Fruit fly (Drosophila melanogaster) whole organism, embryonic: ENCODE results near the gene CG6470.

Experiments
- Abd-B ChIP-seq: fragments of 200-800 bp; sonication (Bioruptor generic); optimal IDR thresholded peaks from 2 replicates; lab custom pipeline; 2018; ENCODE audit warnings: missing biosample characterization, mild to moderate bottlenecking, missing genetic modification characterization, moderate library complexity
- Adf1 ChIP-seq: fragments of 200-800 bp; sonication (Bioruptor generic); IDR thresholded peaks from 2 replicates; pipeline ENCODE4 v1.3.6; 2022; ENCODE audit warnings: missing biosample characterization, missing genetic modification characterization
- Bteb2 ChIP-seq: fragments of 200-800 bp; sonication (Bioruptor generic); optimal IDR thresholded peaks from 2 replicates; lab custom pipeline; 2016; ENCODE audit warnings: missing biosample characterization, missing genetic modification characterization
- CG10321 ChIP-seq: fragments of 200-800 bp; sonication (Bioruptor generic); IDR thresholded peaks from 2 replicates; pipeline ENCODE4 v1.3.6; 2022; ENCODE audit warnings: missing biosample characterization, missing genetic modification characterization
- CG10366 ChIP-seq: fragments of 200-800 bp; sonication (Bioruptor generic); IDR thresholded peaks from 2 replicates; pipeline ENCODE4 v1.3.6; 2022; ENCODE audit warnings: missing biosample characterization, missing genetic modification characterization
- CG11695 ChIP-seq: fragments of 200-800 bp; sonication (Bioruptor generic); IDR thresholded peaks from 3 replicates; pipeline ENCODE4 v1.3.6; 2022; ENCODE audit warnings: missing biosample characterization, missing genetic modification characterization
- CG1233 ChIP-seq: fragments of 200-800 bp; sonication (Bioruptor generic); optimal IDR thresholded peaks from 4 replicates; lab custom pipeline; 2018; ENCODE audit warnings: missing biosample characterization, mild to moderate bottlenecking, missing genetic modification characterization
- CG12659 ChIP-seq: fragments of 200-800 bp; sonication (Bioruptor generic); optimal IDR thresholded peaks from 3 replicates; lab custom pipeline; 2017; ENCODE audit warnings: mild to moderate bottlenecking, missing biosample characterization, missing genetic modification reagents, missing genetic modification characterization
- CG14014 ChIP-seq: fragments of 200-800 bp; sonication (Bioruptor generic); IDR thresholded peaks from 2 replicates; pipeline ENCODE4 v1.3.6; 2022; ENCODE audit warnings: missing biosample characterization, missing genetic modification characterization
- CG14050 ChIP-seq: fragments of 200-800 bp; sonication (Bioruptor generic); IDR thresholded peaks from 3 replicates; pipeline ENCODE4 v1.3.6; 2022; ENCODE audit warnings: missing biosample characterization, missing genetic modification characterization
- CG17186 ChIP-seq: fragments of 200-800 bp; sonication (Bioruptor generic); optimal IDR thresholded peaks from 3 replicates; lab custom pipeline; 2017; ENCODE audit warnings: missing biosample characterization, missing genetic modification reagents, missing genetic modification characterization
- CG18619 ChIP-seq: fragments of 200-800 bp; sonication (Bioruptor generic); optimal IDR thresholded peaks from 3 replicates; lab custom pipeline; 2017; ENCODE audit warnings: missing biosample characterization, mild to moderate bottlenecking, missing genetic modification characterization
- CG18764 ChIP-seq: fragments of 200-800 bp; sonication (Bioruptor generic); optimal IDR thresholded peaks from 3 replicates; lab custom pipeline; 2016; ENCODE audit warnings: missing biosample characterization, missing genetic modification characterization
- CG30020 ChIP-seq: fragments of 200-800 bp; optimal IDR thresholded peaks from 2 replicates; lab custom pipeline; 2019; ENCODE audit warnings: missing biosample characterization, mild to moderate bottlenecking, missing genetic modification characterization, moderate library complexity
- CG31365 ChIP-seq: fragments of 200-800 bp; sonication (Bioruptor generic); optimal IDR thresholded peaks from 2 replicates; lab custom pipeline; 2018; ENCODE audit warnings: missing biosample characterization, mild to moderate bottlenecking, missing genetic modification characterization
- CG4854 ChIP-seq: fragments of 200-800 bp; sonication (Bioruptor generic); optimal IDR thresholded peaks from 2 replicates; lab custom pipeline; 2016; ENCODE audit warnings: missing biosample characterization, missing genetic modification characterization, inconsistent platforms
- CG5180 ChIP-seq: fragments of 200-800 bp; sonication (Bioruptor generic); optimal IDR thresholded peaks from 3 replicates; lab custom pipeline; 2017; ENCODE audit warnings: missing biosample characterization, missing genetic modification characterization, mild to moderate bottlenecking, moderate library complexity, missing genetic modification reagents
- CG6254 ChIP-seq: fragments of 200-800 bp; sonication (Bioruptor generic); optimal IDR thresholded peaks from 3 replicates; lab custom pipeline; 2017; ENCODE audit warnings: mild to moderate bottlenecking, missing biosample characterization, missing genetic modification reagents, missing genetic modification characterization
- CG7271 ChIP-seq: fragments of 200-800 bp; sonication (Bioruptor generic); optimal IDR thresholded peaks from 2 replicates; lab custom pipeline; 2018; ENCODE audit warnings: missing biosample characterization, mild to moderate bottlenecking, missing genetic modification characterization, moderate library complexity
- CG7556 ChIP-seq: fragments of 200-800 bp; sonication (Bioruptor generic); optimal IDR thresholded peaks from 2 replicates; lab custom pipeline; 2017; ENCODE audit warnings: missing biosample characterization, mild to moderate bottlenecking, missing genetic modification characterization
- CG8290 ChIP-seq, 3 experiments: fragments of 200-800 bp; sonication (Bioruptor generic); optimal IDR thresholded peaks; 2 replicates each; lab custom pipeline; 2016 to 2019; ENCODE audit warnings: missing biosample characterization in 3 of 3, missing genetic modification characterization in 3 of 3, mild to moderate bottlenecking in 2 of 3, moderate library complexity in 1 of 3
- CG8944 ChIP-seq: fragments of 200-800 bp; sonication (Bioruptor generic); optimal IDR thresholded peaks from 3 replicates; lab custom pipeline; 2016; ENCODE audit warnings: missing biosample characterization, missing genetic modification characterization
- CG9609 ChIP-seq: fragments of 200-800 bp; sonication (Bioruptor generic); optimal IDR thresholded peaks from 3 replicates; lab custom pipeline; 2016; ENCODE audit warnings: missing biosample characterization, missing genetic modification characterization
- Dfd ChIP-seq, 2 experiments: fragments of >200 bp; optimal IDR thresholded peaks; 2 replicates each; lab custom pipeline; 2017; ENCODE audit warnings: missing biosample characterization in 2 of 2, missing genetic modification characterization in 2 of 2
- Dp ChIP-seq: fragments of 200-800 bp; sonication (Bioruptor generic); optimal IDR thresholded peaks from 2 replicates; lab custom pipeline; 2018; ENCODE audit warnings: missing biosample characterization, mild to moderate bottlenecking, missing genetic modification characterization, moderate library complexity
- GATAe ChIP-seq: fragments of 200-800 bp; sonication (Bioruptor generic); conservative IDR thresholded peaks from 2 replicates; pipeline ENCODE4 v1.3.6; 2022; ENCODE audit warnings: missing biosample characterization, missing genetic modification characterization
- H15 ChIP-seq: fragments of 200-800 bp; sonication (Bioruptor generic); IDR thresholded peaks from 3 replicates; pipeline ENCODE4 v1.3.6; 2022; ENCODE audit warnings: missing biosample characterization, missing genetic modification characterization
- HmgD ChIP-seq: fragments of 200-800 bp; sonication (Bioruptor generic); optimal IDR thresholded peaks from 3 replicates; lab custom pipeline; 2016; ENCODE audit warnings: missing biosample characterization, missing genetic modification characterization
- Lhr ChIP-seq: fragments of 200-800 bp; sonication (Bioruptor generic); optimal IDR thresholded peaks from 3 replicates; lab custom pipeline; 2017; ENCODE audit warnings: mild to moderate bottlenecking, missing biosample characterization, missing genetic modification reagents, missing genetic modification characterization
- MBD-R2 ChIP-seq: fragments of 200-800 bp; sonication (Bioruptor generic); IDR thresholded peaks from 2 replicates; pipeline ENCODE4 v1.3.6; 2022; ENCODE audit warnings: missing biosample characterization, missing genetic modification characterization
- Rfx ChIP-seq: fragments of 200-800 bp; sonication (Bioruptor generic); IDR thresholded peaks from 2 replicates; pipeline ENCODE4 v1.3.6; 2022; ENCODE audit warnings: missing biosample characterization, missing genetic modification characterization
- Sin3A ChIP-seq: fragments of >200 bp; optimal IDR thresholded peaks from 2 replicates; lab custom pipeline; 2018
- amos ChIP-seq: fragments of 200-800 bp; sonication (Bioruptor generic); IDR thresholded peaks from 2 replicates; pipeline ENCODE4 v1.3.6; 2022; ENCODE audit warnings: missing biosample characterization, missing genetic modification characterization; ENCODE audit not compliant: partially characterized antibody
- ato ChIP-seq: fragments of 200-800 bp; sonication (Bioruptor generic); IDR thresholded peaks from 2 replicates; pipeline ENCODE4 v1.3.6; 2022; ENCODE audit warnings: missing biosample characterization, missing genetic modification characterization; ENCODE audit not compliant: partially characterized antibody
- bigmax ChIP-seq: fragments of 200-800 bp; sonication (Bioruptor generic); optimal IDR thresholded peaks from 2 replicates; lab custom pipeline; 2018; ENCODE audit warnings: missing biosample characterization, mild to moderate bottlenecking, missing genetic modification characterization
- cas ChIP-seq: fragments of 200-800 bp; sonication (Bioruptor generic); IDR thresholded peaks from 2 replicates; pipeline ENCODE4 v1.3.6; 2022; ENCODE audit warnings: missing biosample characterization, missing genetic modification characterization
- corto ChIP-seq: fragments of 200-800 bp; sonication (Bioruptor generic); optimal IDR thresholded peaks from 2 replicates; lab custom pipeline; 2016; ENCODE audit warnings: missing biosample characterization, mild to moderate bottlenecking, missing genetic modification characterization, moderate library complexity
- eyg ChIP-seq: fragments of 200-800 bp; sonication (Bioruptor generic); optimal IDR thresholded peaks from 3 replicates; lab custom pipeline; 2016; ENCODE audit warnings: missing biosample characterization, missing genetic modification characterization
- fd3F ChIP-seq: fragments of 200-800 bp; sonication (Bioruptor generic); optimal IDR thresholded peaks from 2 replicates; lab custom pipeline; 2018; ENCODE audit warnings: missing biosample characterization, mild to moderate bottlenecking, missing genetic modification characterization, moderate library complexity
- hbn ChIP-seq: fragments of 200-800 bp; sonication (Bioruptor generic); IDR thresholded peaks from 2 replicates; pipeline ENCODE4 v1.3.6; 2022; ENCODE audit warnings: missing biosample characterization, missing genetic modification characterization; ENCODE audit not compliant: partially characterized antibody
- nau ChIP-seq: fragments of 200-800 bp; sonication (Bioruptor generic); optimal IDR thresholded peaks from 3 replicates; lab custom pipeline; 2017; ENCODE audit warnings: missing biosample characterization, mild to moderate bottlenecking, missing genetic modification characterization, missing genetic modification reagents
- phol ChIP-seq: fragments of 200-800 bp; sonication (Bioruptor generic); optimal IDR thresholded peaks from 3 replicates; lab custom pipeline; 2018; ENCODE audit warnings: missing biosample characterization, mild to moderate bottlenecking, missing genetic modification characterization, moderate library complexity
- pnt ChIP-seq: fragments of 200-800 bp; sonication (Bioruptor generic); optimal IDR thresholded peaks from 3 replicates; lab custom pipeline; 2016; ENCODE audit warnings: missing biosample characterization, missing genetic modification characterization
- pros ChIP-seq: fragments of 200-800 bp; sonication (Bioruptor generic); optimal IDR thresholded peaks from 3 replicates; lab custom pipeline; 2019; ENCODE audit warnings: missing biosample characterization, mild to moderate bottlenecking, missing genetic modification characterization, moderate library complexity
- run ChIP-seq: fragments of 200-800 bp; sonication (Bioruptor generic); optimal IDR thresholded peaks from 3 replicates; lab custom pipeline; 2018; ENCODE audit warnings: missing biosample characterization, mild to moderate bottlenecking, missing genetic modification characterization
- sim ChIP-seq: fragments of 200-800 bp; sonication (Bioruptor generic); IDR thresholded peaks from 2 replicates; pipeline ENCODE4 v1.3.6; 2022; ENCODE audit warnings: missing biosample characterization, missing genetic modification characterization
- twi ChIP-seq: fragments of 200-800 bp; optimal IDR thresholded peaks from 2 replicates; lab custom pipeline; 2019; ENCODE audit warnings: missing biosample characterization, mild to moderate bottlenecking, missing genetic modification characterization, moderate library complexity
- unc-4 ChIP-seq: fragments of 200-800 bp; sonication (Bioruptor generic); IDR thresholded peaks from 2 replicates; pipeline ENCODE4 v1.3.6; 2022; ENCODE audit warnings: missing biosample characterization, missing genetic modification characterization; ENCODE audit not compliant: partially characterized antibody
- zen2 ChIP-seq: fragments of 200-800 bp; sonication (Bioruptor generic); IDR thresholded peaks from 3 replicates; pipeline ENCODE4 v1.3.6; 2022; ENCODE audit warnings: missing biosample characterization, missing genetic modification characterization; ENCODE audit not compliant: partially characterized antibody

Gene CG6470

dm6 chrX:18515205-18515921 lies 696 bp upstream of the CG6470 start, which contains the start of the genes Bx and HisRS (continued):
- TF ChIP-seq hbn (no peak), ato (GFP tag; lab: Robert Waterston, UW) (no peak), Lhr (peak; percentile 73), CG9609 (GFP tag; lab: Kevin White, UChicago) (no peak), CG11695 (GFP tag; lab: Robert Waterston, UW) (no peak), amos (GFP tag; lab: Robert Waterston, UW) (peak; percentile 48; the same call in 1 of the 2 replicates), MBD-R2 (peak; percentile 80), CG12659 (GFP tag; lab: Kevin White, UChicago) (peak; percentile 63), CG30020 (tag; lab: Kevin White, UChicago) (no peak), CG8290 (GFP tag; optimal IDR thresholded peaks at IDR 0.05; lab: Kevin White, UChicago) (no peak), CG8290 (tag; optimal IDR thresholded peaks at IDR 0.05; lab: Kevin White, UChicago) (peak in 1 of 2 experiments; percentile 61), GATAe (no peak), corto (GFP tag; lab: Kevin White, UChicago) (no peak), CG1233 (GFP tag; lab: Kevin White, UChicago) (no peak), bigmax (GFP tag; lab: Kevin White, UChicago) (no peak), Rfx (GFP tag; lab: Robert Waterston, UW) (peak; percentile 38), unc-4 (GFP tag; lab: Robert Waterston, UW) (no peak), Sin3A (lab: Kevin White, UChicago) (peak; percentile 37), Bteb2 (GFP tag; lab: Kevin White, UChicago) (no peak), CG18619 (GFP tag; lab: Kevin White, UChicago) (no peak), CG5180 (GFP tag; lab: Kevin White, UChicago) (peak; percentile 62), CG8944 (GFP tag; lab: Kevin White, UChicago) (no peak), CG31365 (tag; lab: Kevin White, UChicago) (no peak), Abd-B (GFP tag; lab: Kevin White, UChicago) (peak; percentile 19), CG7271 (tag; lab: Kevin White, UChicago) (no peak), CG6254 (GFP tag; lab: Kevin White, UChicago) (no peak), H15 (no peak), CG4854 (GFP tag; lab: Kevin White, UChicago) (no peak), CG10321 (GFP tag; lab: Robert Waterston, UW) (no peak), eyg (GFP tag; lab: Kevin White, UChicago) (no peak), CG10366 (no peak), nau (GFP tag; lab: Kevin White, UChicago) (no peak), fd3F (GFP tag; lab: Kevin White, UChicago) (no peak), CG17186 (GFP tag; lab: Kevin White, UChicago) (peak; percentile 70), CG18764 (no peak), pnt (GFP tag; lab: Kevin White, UChicago) (no peak), CG14050 (GFP tag; lab: Robert Waterston, UW) (no peak), HmgD (no peak), twi (tag; lab: Kevin White, UChicago) (no peak), zen2 (GFP tag; lab: Robert Waterston, UW) (no peak), CG7556 (GFP tag; lab: Kevin White, UChicago) (no peak), cas (GFP tag; lab: Robert Waterston, UW) (no peak), phol (tag; lab: Kevin White, UChicago) (peak; percentile 22), Dp (GFP tag; lab: Kevin White, UChicago) (peak; percentile 39), run (tag; lab: Kevin White, UChicago) (no peak), CG14014 (GFP tag; lab: Robert Waterston, UW) (no peak), Adf1 (GFP tag; lab: Robert Waterston, UW) (peak; percentile 42), Dfd (GFP tag; optimal IDR thresholded peaks at IDR 0.05; lab: Kevin White, UChicago) (no peak), sim (GFP tag; lab: Robert Waterston, UW) (no peak), pros (peak; percentile 29)
